Fruit fly (Drosophila melanogaster) S2 (cell line): Measurements from ENCODE around the gene CG32590.

Experiments
- CG8478 ChIP-seq: fragments of >200 bp; optimal IDR thresholded peaks from 2 replicates; lab custom pipeline; 2018
- CTCF ChIP-seq, 2 experiments: fragments of >200 bp; optimal IDR thresholded peaks; 2 replicates each; lab custom pipeline; 2018

DNA sequence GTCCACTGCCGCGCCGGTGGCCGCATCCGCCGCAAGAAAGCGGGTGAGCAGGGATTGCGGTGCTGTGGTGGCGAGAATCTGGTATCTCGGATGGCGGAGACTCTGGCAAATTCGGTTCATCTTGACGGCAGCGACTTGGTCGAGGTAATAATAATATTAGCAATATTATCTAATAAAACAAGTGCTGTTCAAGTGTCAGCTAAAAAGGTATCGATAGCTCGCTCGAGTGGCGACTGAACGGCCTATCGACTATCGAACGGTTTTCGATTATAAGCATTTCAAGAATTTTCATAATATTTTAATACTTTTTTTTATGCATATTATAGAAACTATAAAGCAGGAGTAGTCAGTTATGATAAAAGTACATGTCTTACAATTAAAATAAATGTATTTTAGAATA lies 923 bp downstream of the CG32590 start, which contains the start of gene Grx5:
- TF ChIP-seq CTCF (optimal IDR thresholded peaks at IDR 0.05; lab: Kevin White, UChicago): no peak
- TF ChIP-seq CG8478: no peak
